Fruit fly (Drosophila melanogaster): ENCODE results near the gene Fit1.

Fit1 gene

dm6 chr3L:4138804-4139521 lies 35.6 kb downstream of the Fit1 start, which contains the start of the genes Rop and Ras64B (continued):
- peak; percentile 52 for TF ChIP-seq CG9932 (GFP tag; IDR thresholded peaks at IDR 0.05)
- peak; percentile 77 for TF ChIP-seq CG7963 (GFP tag; IDR thresholded peaks at IDR 0.05; ENCODE audit: partially characterized antibody)
- peak; percentile 71 for TF ChIP-seq sna (GFP tag; IDR thresholded peaks at IDR 0.05; ENCODE audit: partially characterized antibody)
- TF ChIP-seq CG4854 (GFP tag; optimal IDR thresholded peaks at IDR 0.05) = peak; percentile 13
- TF ChIP-seq onecut (GFP tag; IDR thresholded peaks at IDR 0.05) = 0 out of 2 replicates have a peak, but pooled peaks have one; percentile 1
- no peak for TF ChIP-seq sim (GFP tag; IDR thresholded peaks at IDR 0.05)
- peak; percentile 42; the same call in 1 of the 3 replicates for TF ChIP-seq CG14860 (GFP tag; IDR thresholded peaks at IDR 0.05; ENCODE audit: partially characterized antibody)
- peak; percentile 75 for TF ChIP-seq Nf-YC (tag; optimal IDR thresholded peaks at IDR 0.05)
- TF ChIP-seq CG15269 (tag; optimal IDR thresholded peaks at IDR 0.05) = no peak
- no peak for TF ChIP-seq CG14441 (GFP tag; IDR thresholded peaks at IDR 0.05)
- TF ChIP-seq tll (GFP tag; optimal IDR thresholded peaks at IDR 0.05) = peak in 1 of 2 experiments; percentile 56
- TF ChIP-seq Scr (GFP tag; IDR thresholded peaks at IDR 0.05; ENCODE audit: partially characterized antibody) = peak; percentile 85
- TF ChIP-seq lilli (GFP tag; optimal IDR thresholded peaks at IDR 0.05) = peak; percentile 46
- TF ChIP-seq CG10654 (GFP tag; optimal IDR thresholded peaks at IDR 0.05) = no peak
- TF ChIP-seq Dll (GFP tag; IDR thresholded peaks at IDR 0.05; ENCODE audit: partially characterized antibody) = peak; percentile 81
- peak; percentile 20 for TF ChIP-seq NK7.1 (GFP tag; optimal IDR thresholded peaks at IDR 0.05)
- TF ChIP-seq chif (GFP tag; optimal IDR thresholded peaks at IDR 0.05) = no peak
- no peak for TF ChIP-seq CG10462 (GFP tag; optimal IDR thresholded peaks at IDR 0.05)
- TF ChIP-seq CG6683 (GFP tag; optimal IDR thresholded peaks at IDR 0.05) = no peak
- TF ChIP-seq nerfin-1 (tag; optimal IDR thresholded peaks at IDR 0.05) = peak; percentile 39
- no peak for TF ChIP-seq org-1 (GFP tag; optimal IDR thresholded peaks at IDR 0.05)
- TF ChIP-seq Pdp1 (GFP tag; optimal IDR thresholded peaks at IDR 0.05) = peak in 1 of 2 experiments; percentile 40
- peak; percentile 44 for TF ChIP-seq Bteb2 (GFP tag; optimal IDR thresholded peaks at IDR 0.05)
- no peak for TF ChIP-seq CG9215 (GFP tag; IDR thresholded peaks at IDR 0.05)
- TF ChIP-seq CG15479 (GFP tag; optimal IDR thresholded peaks at IDR 0.05) = no peak
- TF ChIP-seq CG6689 (GFP tag; IDR thresholded peaks at IDR 0.05) = 0 out of 2 replicates have a peak, but pooled peaks have one; percentile 22
- TF ChIP-seq CG8359 (GFP tag; optimal IDR thresholded peaks at IDR 0.05; ENCODE audit: borderline replicate concordance) = no peak
- TF ChIP-seq Atf3 (GFP tag; optimal IDR thresholded peaks at IDR 0.05) = peak; percentile 32
- TF ChIP-seq CG16815 (GFP tag; optimal IDR thresholded peaks at IDR 0.05) = no peak
- no peak for TF ChIP-seq Xrp1 (GFP tag; IDR thresholded peaks at IDR 0.05)
- TF ChIP-seq so (GFP tag; IDR thresholded peaks at IDR 0.05) = peak; percentile 36; the same call in 1 of the 3 replicates
- TF ChIP-seq gro (GFP tag; optimal IDR thresholded peaks at IDR 0.05) = peak; percentile 53
- peak; percentile 32 for TF ChIP-seq luna (GFP tag; optimal IDR thresholded peaks at IDR 0.05)

- TF ChIP-seq dysf (GFP tag; IDR thresholded peaks at IDR 0.05) = no peak
- no peak for TF ChIP-seq CG2712 (tag; optimal IDR thresholded peaks at IDR 0.05)
- no peak for TF ChIP-seq caup (GFP tag; optimal IDR thresholded peaks at IDR 0.05; ENCODE audit: severe bottlenecking)
- TF ChIP-seq CG13894 (tag; optimal IDR thresholded peaks at IDR 0.05) = no peak
- no peak for TF ChIP-seq CG2889 (GFP tag; IDR thresholded peaks at IDR 0.05)
- TF ChIP-seq Dek (tag; optimal IDR thresholded peaks at IDR 0.05) = no peak
- no peak for TF ChIP-seq CG34422 (GFP tag; IDR thresholded peaks at IDR 0.05)
- no peak for TF ChIP-seq gcm2 (GFP tag; optimal IDR thresholded peaks at IDR 0.05)
- TF ChIP-seq Xrp1 (GFP tag; IDR thresholded peaks at IDR 0.05) = no peak
- TF ChIP-seq CG18262 (tag; optimal IDR thresholded peaks at IDR 0.05) = no peak
- no peak for TF ChIP-seq HLH4C (GFP tag; IDR thresholded peaks at IDR 0.05; ENCODE audit: partially characterized antibody)
- no peak for TF ChIP-seq zfh1 (GFP tag; IDR thresholded peaks at IDR 0.05)
- no peak for TF ChIP-seq hkb (optimal IDR thresholded peaks at IDR 0.05)
- no peak for TF ChIP-seq hkb (GFP tag; IDR thresholded peaks at IDR 0.05)
- no peak for TF ChIP-seq gsb (GFP tag; IDR thresholded peaks at IDR 0.05)
- no peak for TF ChIP-seq ftz-f1 (GFP tag; optimal IDR thresholded peaks at IDR 0.05)
- TF ChIP-seq sna (GFP tag; IDR thresholded peaks at IDR 0.05; ENCODE audit: partially characterized antibody) = no peak
- no peak for TF ChIP-seq pzg (GFP tag; optimal IDR thresholded peaks at IDR 0.05)
- no peak for TF ChIP-seq GATAe (GFP tag; conservative IDR thresholded peaks at IDR 0.05)
- no peak for TF ChIP-seq CG14860 (GFP tag; IDR thresholded peaks at IDR 0.05; ENCODE audit: partially characterized antibody)
These were observed 37.8 kb downstream of the Fit1 start, which contains the start of gene Akh for dm6 chr3L:4141167-4141566. Akh (plus strand) TSS chr3L:4141467.
